Worm (Caenorhabditis elegans) whole organism, L4 larva: ENCODE measurements around the gene T10G3.1.

Source experiments
- R02D3.7 ChIP-seq: fragments of 150-350 bp; sonication (generic microtip); optimal IDR thresholded peaks from 3 replicates; lab custom pipeline; 2014; ENCODE audit warnings: missing biosample characterization, missing genetic modification characterization
- ZK546.5 ChIP-seq, 2 experiments: sonication (generic microtip); optimal IDR thresholded peaks; 2 replicates each; lab custom pipeline; 2017; ENCODE audit warnings: missing biosample characterization in 2 of 2, missing genetic modification characterization in 2 of 2
- aly-2 ChIP-seq: sonication (generic microtip); optimal IDR thresholded peaks from 2 replicates; lab custom pipeline; 2018; ENCODE audit warnings: missing biosample characterization, missing genetic modification characterization
- ceh-82 ChIP-seq: sonication (generic microtip); optimal IDR thresholded peaks from 2 replicates; lab custom pipeline; 2017; ENCODE audit warnings: missing biosample characterization, missing genetic modification characterization
- egl-43 ChIP-seq: fragments of 200-800 bp; sonication (Bioruptor generic); IDR thresholded peaks from 2 replicates; pipeline ENCODE4 v1.3.6; 2022; ENCODE audit warnings: missing genetic modification reagents, missing genetic modification characterization, missing compliant biosample characterization
- fkh-10 ChIP-seq: fragments of 150-350 bp; optimal IDR thresholded peaks from 2 replicates; lab custom pipeline; 2014; ENCODE audit warnings: missing biosample characterization, missing genetic modification reagents, missing genetic modification characterization
- lin-39 ChIP-seq: fragments of 150-350 bp; optimal IDR thresholded peaks from 2 replicates; lab custom pipeline; 2014; ENCODE audit warnings: missing biosample characterization, missing genetic modification reagents, missing genetic modification characterization
- mep-1 ChIP-seq: fragments of 150-350 bp; sonication (generic microtip); optimal IDR thresholded peaks from 3 replicates; lab custom pipeline; 2014; ENCODE audit warnings: missing biosample characterization, missing genetic modification characterization
- mxl-2 ChIP-seq: fragments of 200-800 bp; sonication (Bioruptor generic); conservative IDR thresholded peaks from 2 replicates; pipeline ENCODE4 v1.3.6; 2022; ENCODE audit warnings: missing genetic modification reagents, missing genetic modification characterization, missing compliant biosample characterization
- nhr-25 ChIP-seq: sonication (generic microtip); optimal IDR thresholded peaks from 2 replicates; lab custom pipeline; 2017; ENCODE audit warnings: missing genetic modification characterization, mild to moderate bottlenecking, missing compliant biosample characterization, antibody characterized with exemption, moderate library complexity, borderline replicate concordance; ENCODE audit not compliant: insufficient read depth
- nhr-41 ChIP-seq: fragments of 200-800 bp; sonication (Bioruptor generic); IDR thresholded peaks from 2 replicates; pipeline ENCODE4 v1.3.6; 2022; ENCODE audit warnings: missing genetic modification reagents, missing genetic modification characterization, missing compliant biosample characterization
- zip-2 ChIP-seq: fragments of 150-350 bp; optimal IDR thresholded peaks from 2 replicates; lab custom pipeline; 2014; ENCODE audit warnings: missing biosample characterization, missing genetic modification characterization

ce11 chrV:13485732-13486131 lies 12.3 kb upstream of the T10G3.1 start:
- TF ChIP-seq ceh-82 (tag; lab: Kevin White, UChicago) (no peak), mxl-2 (GFP tag; lab: Robert Waterston, UW) (no peak), lin-39 (tag; lab: Kevin White, UChicago) (no peak), egl-43 (GFP tag; lab: Robert Waterston, UW) (no peak), zip-2 (tag; lab: Kevin White, UChicago) (no peak), fkh-10 (GFP tag; lab: Kevin White, UChicago) (no peak), nhr-25 (tag; lab: Kevin White, UChicago) (no peak), nhr-41 (GFP tag; lab: Robert Waterston, UW) (no peak), aly-2 (no peak), ZK546.5 (tag; optimal IDR thresholded peaks at IDR 0.05; lab: Kevin White, UChicago) (no peak), R02D3.7 (no peak), mep-1 (no peak)
